Fruit fly (Drosophila melanogaster) whole organism, adult: ENCODE results near the gene EMC5.
A peak's percentile ranks its signal among the peaks of the same experiment; 100 is the strongest.

Experiments used
- CG11617 ChIP-seq: fragments of 200-800 bp; sonication (Bioruptor generic); optimal IDR thresholded peaks from 2 replicates; lab custom pipeline; 2017; ENCODE audit warnings: mild to moderate bottlenecking, missing biosample characterization, missing genetic modification reagents, missing genetic modification characterization
- CG1620 ChIP-seq: fragments of 200-800 bp; sonication (Bioruptor generic); optimal IDR thresholded peaks from 2 replicates; lab custom pipeline; 2016; ENCODE audit warnings: missing biosample characterization, missing genetic modification characterization
- CG33017 ChIP-seq: fragments of 200-800 bp; sonication (Bioruptor generic); optimal IDR thresholded peaks from 2 replicates; lab custom pipeline; 2018; ENCODE audit warnings: missing biosample characterization, mild to moderate bottlenecking, missing genetic modification characterization, moderate library complexity
- Hr96 ChIP-seq: fragments of 200-800 bp; sonication (Bioruptor generic); optimal IDR thresholded peaks from 2 replicates; lab custom pipeline; 2016; ENCODE audit warnings: missing biosample characterization, missing genetic modification characterization
- cic ChIP-seq: fragments of 200-800 bp; sonication (Bioruptor generic); optimal IDR thresholded peaks from 2 replicates; lab custom pipeline; 2017; ENCODE audit warnings: missing biosample characterization, mild to moderate bottlenecking, missing genetic modification characterization, moderate library complexity
- tj ChIP-seq: fragments of 200-800 bp; sonication (Bioruptor generic); optimal IDR thresholded peaks from 3 replicates; lab custom pipeline; 2017; ENCODE audit warnings: missing biosample characterization, mild to moderate bottlenecking, missing genetic modification characterization, moderate library complexity

DNA sequence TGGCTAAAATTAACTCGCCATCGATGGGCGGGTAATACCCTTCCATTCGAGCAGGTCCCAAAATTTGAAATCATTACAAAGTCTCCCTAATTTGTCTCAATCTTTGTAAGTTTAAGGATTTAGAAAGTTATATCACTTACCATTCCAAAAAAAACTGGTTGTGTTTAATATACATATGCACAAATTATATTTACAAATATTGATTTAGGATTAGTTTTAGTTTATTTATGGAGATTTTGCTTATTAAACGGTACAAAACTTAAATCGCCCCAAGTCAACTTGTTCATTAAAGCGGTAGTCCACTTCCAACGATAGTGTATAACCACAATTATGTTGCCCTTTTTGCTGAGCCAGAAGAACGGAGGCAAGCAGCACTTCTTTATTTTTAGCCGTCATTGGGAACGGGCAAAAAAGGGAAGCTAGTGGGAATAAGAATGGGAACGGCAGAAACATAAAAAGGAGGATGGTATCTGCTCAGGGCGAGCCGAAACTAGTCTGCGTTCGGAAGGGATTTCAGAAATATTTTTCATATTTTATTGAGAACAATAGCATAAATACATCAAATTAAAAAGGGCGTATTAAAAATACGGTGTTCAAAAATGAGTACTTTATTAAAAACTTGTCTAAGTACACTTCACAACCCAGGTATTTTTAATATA is 39.3 kb upstream of the EMC5 start:
- TF ChIP-seq CG1620 (GFP tag; lab: Kevin White, UChicago) (no peak), Hr96 (GFP tag; lab: Kevin White, UChicago) (no peak), CG11617 (GFP tag; lab: Kevin White, UChicago) (no peak), tj (GFP tag; lab: Kevin White, UChicago) (peak; percentile 19), cic (GFP tag; lab: Kevin White, UChicago) (no peak), CG33017 (tag; lab: Kevin White, UChicago) (no peak)
